Fruit fly (Drosophila melanogaster): ENCODE data around the gene Hmx.
A peak's percentile ranks its signal among the peaks of the same experiment; 100 is the strongest.

Hmx gene

DNA sequence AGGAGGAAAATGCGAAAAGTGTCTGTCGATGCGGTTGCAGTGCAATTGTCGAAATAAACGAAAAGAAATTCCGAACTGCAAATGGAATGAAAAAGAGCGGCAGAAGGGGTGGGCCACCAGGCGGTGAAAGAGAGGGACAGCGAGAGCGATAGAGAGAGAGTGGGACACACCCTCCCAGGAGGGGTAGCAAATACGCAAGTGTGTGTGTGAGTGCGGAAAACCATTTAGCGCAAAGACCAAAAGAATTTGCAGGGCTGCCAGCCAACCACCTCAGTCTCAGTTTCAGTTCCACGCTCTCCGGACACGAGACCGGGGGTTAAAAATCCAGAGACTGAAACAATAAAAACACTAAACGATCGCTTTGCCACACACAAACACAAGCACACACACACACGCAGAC is at the start of gene Hmx:
TSS of gene Hmx (plus strand) at position 301 of the 400 bp plus-strand sequence.
- no peak for TF ChIP-seq jim (GFP tag; optimal IDR thresholded peaks at IDR 0.05)
- TF ChIP-seq Dfd (GFP tag; optimal IDR thresholded peaks at IDR 0.05): peak; percentile 17

DNA sequence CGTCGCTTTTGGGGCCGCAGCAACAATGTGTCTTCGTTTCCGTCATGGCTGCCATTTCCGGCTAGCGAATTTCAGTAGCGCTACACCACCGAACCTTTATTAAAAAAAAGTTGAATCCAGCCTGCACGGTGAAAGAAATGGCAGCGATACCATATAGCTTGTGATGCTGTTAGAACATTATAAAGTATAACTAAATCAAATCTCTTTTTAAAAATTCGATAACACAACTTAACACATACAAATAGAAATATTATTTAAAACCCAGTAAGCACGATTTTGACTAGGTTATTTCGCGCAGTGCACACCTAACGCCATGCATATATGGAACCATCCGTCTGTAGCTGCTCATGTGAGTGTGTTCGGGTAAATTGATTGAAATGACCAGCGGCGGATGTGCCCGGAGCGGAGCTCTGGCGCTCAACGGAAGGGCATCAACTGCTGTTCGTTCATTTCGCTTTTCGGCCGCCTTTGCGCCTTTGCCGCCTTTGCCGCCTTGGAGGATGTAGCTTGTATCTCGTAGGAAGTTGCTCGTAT is 32.6 kb upstream of the Hmx start:
- TF ChIP-seq brk (GFP tag; optimal IDR thresholded peaks at IDR 0.05) (no peak), HLH106 (tag; optimal IDR thresholded peaks at IDR 0.05) (no peak), N (GFP tag; optimal IDR thresholded peaks at IDR 0.05) (no peak), br (GFP tag; optimal IDR thresholded peaks at IDR 0.05) (no peak), GATAd (GFP tag; optimal IDR thresholded peaks at IDR 0.05) (no peak), CG32264 (GFP tag; optimal IDR thresholded peaks at IDR 0.05) (no peak), pan (optimal IDR thresholded peaks at IDR 0.05) (no peak), tai (GFP tag; optimal IDR thresholded peaks at IDR 0.05) (no peak), Hr83 (GFP tag; optimal IDR thresholded peaks at IDR 0.05; ENCODE audit: poor library complexity, severe bottlenecking) (no peak), Myc (optimal IDR thresholded peaks at IDR 0.05) (no peak), sage (GFP tag; optimal IDR thresholded peaks at IDR 0.05) (no peak), Dfd (GFP tag; optimal IDR thresholded peaks at IDR 0.05) (no peak)

DNA sequence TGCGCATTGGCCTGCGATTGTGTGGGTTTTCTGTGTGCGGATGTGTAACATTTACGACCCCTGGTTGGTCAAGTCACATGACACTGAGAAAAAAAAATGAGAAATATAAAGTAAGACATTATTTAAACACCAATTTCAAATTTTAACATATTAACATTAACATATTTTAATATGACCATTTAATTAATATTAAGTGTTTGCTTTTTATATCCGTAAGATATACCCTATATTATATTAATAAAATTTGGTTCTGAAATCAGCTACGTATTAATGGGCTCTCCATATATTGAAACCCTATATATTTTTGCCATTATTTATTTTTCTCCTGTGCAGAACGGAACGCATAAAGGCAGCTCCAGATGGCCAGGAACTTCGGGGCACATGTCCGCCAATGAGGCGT is 28.3 kb upstream of the Hmx start:
- TF ChIP-seq h (GFP tag; optimal IDR thresholded peaks at IDR 0.05) (no peak), rgr (GFP tag; optimal IDR thresholded peaks at IDR 0.05) (no peak), woc (GFP tag; optimal IDR thresholded peaks at IDR 0.05) (no peak), OdsH (GFP tag; optimal IDR thresholded peaks at IDR 0.05) (no peak), dsf (GFP tag; optimal IDR thresholded peaks at IDR 0.05; ENCODE audit: borderline replicate concordance) (no peak), CG9705 (GFP tag; optimal IDR thresholded peaks at IDR 0.05) (no peak), lola (GFP tag; optimal IDR thresholded peaks at IDR 0.05) (no peak), br (GFP tag; optimal IDR thresholded peaks at IDR 0.05) (no peak), sv (GFP tag; optimal IDR thresholded peaks at IDR 0.05) (no peak), fru (GFP tag; optimal IDR thresholded peaks at IDR 0.05) (no peak), tai (GFP tag; optimal IDR thresholded peaks at IDR 0.05) (no peak), Hnf4 (GFP tag; optimal IDR thresholded peaks at IDR 0.05) (no peak), Mio (GFP tag; optimal IDR thresholded peaks at IDR 0.05) (no peak), dl (GFP tag; optimal IDR thresholded peaks at IDR 0.05; ENCODE audit: insufficient read depth in 1 of 2, partially characterized antibody in 2 of 2) (no peak), Jra (GFP tag; optimal IDR thresholded peaks at IDR 0.05) (no peak), dmrt93B (GFP tag; optimal IDR thresholded peaks at IDR 0.05) (no peak), jim (GFP tag; optimal IDR thresholded peaks at IDR 0.05) (no peak), Dif (GFP tag; optimal IDR thresholded peaks at IDR 0.05; ENCODE audit: partially characterized antibody) (no peak), psq (GFP tag; optimal IDR thresholded peaks at IDR 0.05) (no peak), Abd-B (GFP tag; optimal IDR thresholded peaks at IDR 0.05) (no peak)

DNA sequence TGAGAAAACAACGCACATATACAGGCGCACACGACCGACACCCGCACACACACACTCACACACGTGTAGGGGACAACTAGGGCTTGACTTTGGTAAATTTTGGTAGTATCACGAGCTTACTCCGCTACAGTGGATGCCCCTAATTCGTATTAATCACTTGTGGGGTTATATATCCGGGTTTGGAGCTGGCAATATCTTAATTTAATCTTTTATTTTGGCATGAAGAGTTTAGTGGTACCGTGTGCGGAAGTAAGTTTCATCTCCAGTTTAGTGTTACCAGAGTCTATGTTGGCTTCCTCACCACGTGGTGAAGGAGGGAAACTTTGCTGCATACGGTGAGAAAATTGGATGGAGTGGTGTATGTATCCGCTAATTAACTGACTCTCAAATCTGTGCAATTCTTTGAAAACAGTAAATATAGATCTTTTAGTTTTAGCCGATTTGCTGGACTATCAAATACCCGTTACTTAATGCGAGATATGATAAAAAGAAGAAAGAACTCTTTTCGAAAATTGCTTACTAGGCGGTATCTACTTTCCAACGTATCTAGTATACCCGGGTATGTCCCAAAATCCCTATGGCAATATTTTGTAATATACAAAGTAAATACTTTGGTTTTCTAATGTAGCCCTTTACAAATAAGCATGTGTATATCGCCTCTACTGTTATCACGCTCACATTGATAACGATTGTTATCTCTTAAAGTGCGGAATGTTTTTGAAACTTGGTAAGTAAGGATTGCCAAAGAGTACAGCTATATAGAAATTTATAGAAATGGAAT is 24.2 kb upstream of the Hmx start, which contains the start of the genes CG5823 and P5cr-2:
TSS of gene CG5823 (minus strand) at position 263 of the 781 bp plus-strand sequence.
TSS of gene P5cr-2 (plus strand) at position 491 of the 781 bp plus-strand sequence.
- TF ChIP-seq CG9705 (GFP tag; optimal IDR thresholded peaks at IDR 0.05) (no peak), Mio (GFP tag; optimal IDR thresholded peaks at IDR 0.05) (no peak), CrebA (GFP tag; optimal IDR thresholded peaks at IDR 0.05; ENCODE audit: borderline replicate concordance) (no peak), brk (GFP tag; optimal IDR thresholded peaks at IDR 0.05) (no peak), psq (GFP tag; optimal IDR thresholded peaks at IDR 0.05) (no peak), jim (GFP tag; optimal IDR thresholded peaks at IDR 0.05) (no peak), N (GFP tag; optimal IDR thresholded peaks at IDR 0.05) (no peak), h (GFP tag; optimal IDR thresholded peaks at IDR 0.05) (no peak), pan (optimal IDR thresholded peaks at IDR 0.05) (no peak), dmrt93B (GFP tag; optimal IDR thresholded peaks at IDR 0.05) (peak; percentile 19), Jra (GFP tag; optimal IDR thresholded peaks at IDR 0.05) (no peak), Sp1 (GFP tag; optimal IDR thresholded peaks at IDR 0.05) (no peak), dsf (GFP tag; optimal IDR thresholded peaks at IDR 0.05; ENCODE audit: borderline replicate concordance) (peak; percentile 24), fru (GFP tag; optimal IDR thresholded peaks at IDR 0.05) (peak; percentile 48), GATAd (GFP tag; optimal IDR thresholded peaks at IDR 0.05) (no peak), Abd-B (GFP tag; optimal IDR thresholded peaks at IDR 0.05) (no peak), sv (GFP tag; optimal IDR thresholded peaks at IDR 0.05) (peak; percentile 30), ey (GFP tag; optimal IDR thresholded peaks at IDR 0.05) (peak; percentile 15), Myc (optimal IDR thresholded peaks at IDR 0.05) (peak; percentile 92), br (GFP tag; optimal IDR thresholded peaks at IDR 0.05) (no peak), Vsx2 (GFP tag; optimal IDR thresholded peaks at IDR 0.05; ENCODE audit: partially characterized antibody) (no peak), Rel (GFP tag; optimal IDR thresholded peaks at IDR 0.05) (no peak), Rel (tag; optimal IDR thresholded peaks at IDR 0.05) (peak; percentile 76), CG32264 (GFP tag; optimal IDR thresholded peaks at IDR 0.05) (no peak), sage (GFP tag; optimal IDR thresholded peaks at IDR 0.05) (no peak), foxo (GFP tag; optimal IDR thresholded peaks at IDR 0.05) (peak in 1 of 2 experiments; percentile 51), Hnf4 (GFP tag; optimal IDR thresholded peaks at IDR 0.05) (no peak), lola (GFP tag; optimal IDR thresholded peaks at IDR 0.05) (no peak), HLH106 (tag; optimal IDR thresholded peaks at IDR 0.05) (peak; percentile 53), rgr (GFP tag; optimal IDR thresholded peaks at IDR 0.05) (no peak), Hr78 (GFP tag; optimal IDR thresholded peaks at IDR 0.05) (no peak), tai (GFP tag; optimal IDR thresholded peaks at IDR 0.05) (no peak), OdsH (GFP tag; optimal IDR thresholded peaks at IDR 0.05) (no peak), Hr83 (GFP tag; optimal IDR thresholded peaks at IDR 0.05; ENCODE audit: poor library complexity, severe bottlenecking) (no peak), woc (GFP tag; optimal IDR thresholded peaks at IDR 0.05) (peak; percentile 20), Dfd (GFP tag; optimal IDR thresholded peaks at IDR 0.05) (no peak)
